Worm (Caenorhabditis elegans) whole organism, L4 larva: Measurements from ENCODE around the gene shl-1.

ENCODE experiments used
- D1046.2 ChIP-seq: fragments of 200-800 bp; sonication (Bioruptor generic); IDR thresholded peaks from 2 replicates; pipeline ENCODE4 v1.3.6; 2022; ENCODE audit warnings: missing genetic modification characterization, missing compliant biosample characterization
- F37D6.2 ChIP-seq: sonication (generic microtip); optimal IDR thresholded peaks from 2 replicates; lab custom pipeline; 2016; ENCODE audit warnings: mild to moderate bottlenecking, missing genetic modification characterization, missing compliant biosample characterization
- F49E8.2 ChIP-seq: sonication (generic microtip); optimal IDR thresholded peaks from 2 replicates; lab custom pipeline; 2016; ENCODE audit warnings: missing compliant biosample characterization, mild to moderate bottlenecking, missing genetic modification characterization, borderline replicate concordance
- Y105C5A.15 ChIP-seq: fragments of 200-800 bp; sonication (Bioruptor generic); IDR thresholded peaks from 2 replicates; pipeline ENCODE4 v1.3.6; 2022; ENCODE audit warnings: missing genetic modification characterization, missing compliant biosample characterization
- Y48G9A.11 ChIP-seq: fragments of 200-800 bp; sonication (Bioruptor generic); IDR thresholded peaks from 2 replicates; pipeline ENCODE4 v1.3.6; 2022; ENCODE audit warnings: missing genetic modification reagents, missing genetic modification characterization, missing compliant biosample characterization
- Y75B8A.6 ChIP-seq: fragments of 200-800 bp; sonication (Bioruptor generic); IDR thresholded peaks from 2 replicates; pipeline ENCODE4 v1.3.6; 2022; ENCODE audit warnings: missing genetic modification reagents, missing genetic modification characterization, missing compliant biosample characterization
- arid-1 ChIP-seq: fragments of 200-800 bp; sonication (Bioruptor generic); conservative IDR thresholded peaks from 2 replicates; pipeline ENCODE4 v1.3.6; 2022; ENCODE audit warnings: missing genetic modification reagents, missing genetic modification characterization, missing compliant biosample characterization
- daf-12 ChIP-seq: fragments of 150-350 bp; optimal IDR thresholded peaks from 2 replicates; lab custom pipeline; 2014; ENCODE audit warnings: missing biosample characterization, missing genetic modification reagents, missing genetic modification characterization
- daf-19 ChIP-seq: fragments of 200-800 bp; sonication (Bioruptor generic); conservative IDR thresholded peaks from 2 replicates; pipeline ENCODE4 v1.3.6; 2022; ENCODE audit warnings: missing genetic modification characterization, missing compliant biosample characterization
- daf-8 ChIP-seq: fragments of 200-800 bp; sonication (Bioruptor generic); IDR thresholded peaks from 2 replicates; pipeline ENCODE4 v1.3.6; 2022; ENCODE audit warnings: missing genetic modification characterization, missing compliant biosample characterization
- dmd-8 ChIP-seq: fragments of 200-800 bp; sonication (Bioruptor generic); IDR thresholded peaks from 2 replicates; pipeline ENCODE4 v1.3.6; 2022; ENCODE audit warnings: missing genetic modification characterization, missing compliant biosample characterization
- egl-43 ChIP-seq: fragments of 200-800 bp; sonication (Bioruptor generic); IDR thresholded peaks from 2 replicates; pipeline ENCODE4 v1.3.6; 2022; ENCODE audit warnings: missing genetic modification reagents, missing genetic modification characterization, missing compliant biosample characterization
- fos-1 ChIP-seq: fragments of 150-350 bp; optimal IDR thresholded peaks from 2 replicates; lab custom pipeline; 2014; ENCODE audit warnings: missing biosample characterization, missing genetic modification characterization
- hif-1 ChIP-seq, 2 experiments: sonication (generic microtip); optimal IDR thresholded peaks; 2 replicates each; lab custom pipeline; 2016 to 2017; ENCODE audit warnings: missing compliant biosample characterization in 2 of 2, missing genetic modification characterization in 2 of 2, missing genetic modification reagents in 2 of 2, missing genotype in 2 of 2, mild to moderate bottlenecking in 1 of 2
- lin-38 ChIP-seq: fragments of 200-800 bp; sonication (Bioruptor generic); IDR thresholded peaks from 2 replicates; pipeline ENCODE4 v1.3.6; 2022; ENCODE audit warnings: missing genetic modification reagents, missing genetic modification characterization, missing compliant biosample characterization
- lsy-2 ChIP-seq, 2 experiments: fragments of 150-350 bp in 1 of 2; sonication (generic microtip) in 1 of 2; optimal IDR thresholded peaks; 2 replicates each; lab custom pipeline; 2014 to 2017; ENCODE audit warnings: missing biosample characterization in 2 of 2, missing genetic modification characterization in 2 of 2
- mep-1 ChIP-seq: fragments of 150-350 bp; sonication (generic microtip); optimal IDR thresholded peaks from 3 replicates; lab custom pipeline; 2014; ENCODE audit warnings: missing biosample characterization, missing genetic modification characterization
- mes-2 ChIP-seq: sonication (generic microtip); optimal IDR thresholded peaks from 2 replicates; lab custom pipeline; 2016; ENCODE audit warnings: missing genotype, mild to moderate bottlenecking, missing genetic modification characterization, missing compliant biosample characterization; ENCODE audit not compliant: poor library complexity, severe bottlenecking
- nhr-102 ChIP-seq: sonication (generic microtip); optimal IDR thresholded peaks from 2 replicates; lab custom pipeline; 2016; ENCODE audit warnings: mild to moderate bottlenecking, missing genetic modification characterization, moderate library complexity, missing compliant biosample characterization
- nhr-111 ChIP-seq: fragments of 200-800 bp; sonication (Bioruptor generic); optimal IDR thresholded peaks from 2 replicates; lab custom pipeline; 2018; ENCODE audit warnings: mild to moderate bottlenecking, missing genetic modification characterization, missing compliant biosample characterization
- nhr-28 ChIP-seq: fragments of 150-350 bp; optimal IDR thresholded peaks from 2 replicates; lab custom pipeline; 2014; ENCODE audit warnings: missing biosample characterization, missing genetic modification characterization
- pha-4 ChIP-seq, 2 experiments: fragments of 150-350 bp in 1 of 2; fragments of 200-800 bp in 1 of 2; sonication (Bioruptor generic) in 1 of 2; IDR thresholded peaks in 1 of 2; optimal IDR thresholded peaks in 1 of 2; 2 replicates each; pipeline versions ENCODE4 v1.3.6 to Lab custom; 2014 to 2022; ENCODE audit warnings: missing genetic modification characterization in 2 of 2, missing genetic modification reagents in 2 of 2, missing biosample characterization in 1 of 2, missing compliant biosample characterization in 1 of 2
- pqm-1 ChIP-seq: sonication (generic microtip); optimal IDR thresholded peaks from 2 replicates; lab custom pipeline; 2017; ENCODE audit warnings: missing biosample characterization, missing genetic modification characterization
- rbr-2 ChIP-seq: sonication (generic microtip); optimal IDR thresholded peaks from 2 replicates; lab custom pipeline; 2016; ENCODE audit warnings: missing genotype, missing genetic modification characterization, missing compliant biosample characterization
- set-16 ChIP-seq: fragments of 200-800 bp; sonication (Bioruptor generic); IDR thresholded peaks from 2 replicates; pipeline ENCODE4 v1.3.6; 2022; ENCODE audit warnings: missing genetic modification reagents, missing genetic modification characterization, missing compliant biosample characterization
- skn-1 ChIP-seq: fragments of 150-350 bp; optimal IDR thresholded peaks from 2 replicates; lab custom pipeline; 2014; ENCODE audit warnings: missing biosample characterization, missing genetic modification characterization
- snpc-1.2 ChIP-seq: fragments of 200-800 bp; sonication (Bioruptor generic); IDR thresholded peaks from 2 replicates; pipeline ENCODE4 v1.3.6; 2022; ENCODE audit warnings: missing genetic modification reagents, missing genetic modification characterization, missing compliant biosample characterization
- tra-1 ChIP-seq: fragments of 200-800 bp; sonication (Bioruptor generic); IDR thresholded peaks from 2 replicates; pipeline ENCODE4 v1.3.6; 2022; ENCODE audit warnings: missing genetic modification reagents, missing genetic modification characterization, missing compliant biosample characterization
- unc-130 ChIP-seq: sonication (generic microtip); optimal IDR thresholded peaks from 2 replicates; lab custom pipeline; 2016; ENCODE audit warnings: missing genetic modification reagents, missing genetic modification characterization, missing compliant biosample characterization
- unc-39 ChIP-seq: sonication (generic microtip); optimal IDR thresholded peaks from 2 replicates; lab custom pipeline; 2017; ENCODE audit warnings: missing biosample characterization, missing genetic modification characterization
- zag-1 ChIP-seq: fragments of 150-350 bp; optimal IDR thresholded peaks from 2 replicates; lab custom pipeline; 2014; ENCODE audit warnings: missing biosample characterization, missing genetic modification characterization
- zip-11 ChIP-seq: fragments of 200-800 bp; sonication (Bioruptor generic); IDR thresholded peaks from 2 replicates; pipeline ENCODE4 v1.3.6; 2022; ENCODE audit warnings: missing genetic modification characterization, missing compliant biosample characterization
- ztf-7 ChIP-seq: fragments of 150-350 bp; optimal IDR thresholded peaks from 2 replicates; lab custom pipeline; 2014; ENCODE audit warnings: missing biosample characterization, missing genetic modification characterization

The shl-1 gene

ce11 chrIV:6423381-6423780 is 39.5 kb upstream of the shl-1 start:
- TF ChIP-seq snpc-1.2 (GFP tag; lab: Robert Waterston, UW) = peak; percentile 92
- peak; percentile 51; the same call in 1 of the 2 replicates for TF ChIP-seq lin-38
- TF ChIP-seq Y48G9A.11 (GFP tag; lab: Robert Waterston, UW) = peak; percentile 62

DNA sequence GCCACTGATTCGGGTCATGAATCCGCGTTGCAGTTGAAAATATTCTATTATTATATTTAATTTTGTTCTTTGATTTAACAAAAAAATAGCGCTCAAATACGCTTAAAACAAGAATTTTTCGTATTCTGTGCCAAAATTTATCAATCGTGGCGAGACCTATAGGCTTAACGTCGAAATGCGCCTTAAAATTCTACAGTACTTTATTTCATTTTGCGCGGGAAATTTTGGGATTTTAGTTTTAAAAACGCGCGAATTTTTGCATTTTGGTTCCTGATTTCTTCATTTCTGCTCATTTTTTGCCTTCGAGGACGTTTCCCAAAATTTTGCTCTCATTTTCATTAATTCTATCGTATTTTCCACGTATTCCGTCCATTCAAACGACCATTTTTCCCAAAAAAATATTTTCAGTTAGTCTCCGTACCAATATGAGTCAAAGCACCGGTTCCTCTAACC is 37.3 kb upstream of the shl-1 start, which contains the start of gene puf-11:
Gene puf-11 (plus strand): TSS at position 403 of the 453 bp plus-strand sequence.
- peak; percentile 91 for TF ChIP-seq snpc-1.2 (GFP tag; lab: Robert Waterston, UW)
- peak; percentile 87 for TF ChIP-seq Y48G9A.11 (GFP tag; lab: Robert Waterston, UW)
- TF ChIP-seq pha-4 (GFP tag; IDR thresholded peaks at IDR 0.05; lab: Robert Waterston, UW) = no peak
- no peak for TF ChIP-seq pha-4 (tag; optimal IDR thresholded peaks at IDR 0.05; lab: Kevin White, UChicago)
- peak; percentile 78 for TF ChIP-seq F49E8.2 (tag; lab: Kevin White, UChicago)
- TF ChIP-seq hif-1 (tag; optimal IDR thresholded peaks at IDR 0.05; lab: Kevin White, UChicago) = no peak
- TF ChIP-seq unc-130 (GFP tag; lab: Kevin White, UChicago) = peak; percentile 80
- peak; percentile 67 for TF ChIP-seq lin-38
- TF ChIP-seq daf-19 (GFP tag; lab: Robert Waterston, UW) = no peak
- no peak for TF ChIP-seq fos-1 (tag; lab: Kevin White, UChicago)
- no peak for TF ChIP-seq egl-43
- TF ChIP-seq F37D6.2 (tag; lab: Kevin White, UChicago) = no peak
- TF ChIP-seq Y75B8A.6 = no peak

- no peak for TF ChIP-seq mep-1 (tag; lab: Kevin White, UChicago)
- TF ChIP-seq unc-39 (tag; lab: Kevin White, UChicago) = no peak
- no peak for TF ChIP-seq nhr-111
- no peak for TF ChIP-seq rbr-2 (tag; lab: Kevin White, UChicago)
- TF ChIP-seq arid-1 = no peak
- TF ChIP-seq set-16 (GFP tag; lab: Robert Waterston, UW) = no peak
- no peak for TF ChIP-seq mes-2 (tag; lab: Kevin White, UChicago)
- no peak for TF ChIP-seq zip-11 (GFP tag; lab: Robert Waterston, UW)
- no peak for TF ChIP-seq D1046.2 (GFP tag; lab: Robert Waterston, UW)
- TF ChIP-seq pqm-1 (tag; lab: Kevin White, UChicago) = no peak
- TF ChIP-seq nhr-28 (tag; lab: Kevin White, UChicago) = no peak
- no peak for TF ChIP-seq tra-1 (GFP tag; lab: Robert Waterston, UW)
- no peak for TF ChIP-seq Y105C5A.15 (GFP tag; lab: Robert Waterston, UW)
- TF ChIP-seq skn-1 (tag; lab: Kevin White, UChicago) = no peak
- no peak for TF ChIP-seq daf-12 (tag; lab: Kevin White, UChicago)
- TF ChIP-seq ztf-7 (tag; lab: Kevin White, UChicago) = no peak
- no peak for TF ChIP-seq daf-8 (GFP tag; lab: Robert Waterston, UW)
- no peak for TF ChIP-seq dmd-8 (GFP tag; lab: Robert Waterston, UW)
- TF ChIP-seq nhr-102 (tag; lab: Kevin White, UChicago) = no peak
- no peak for TF ChIP-seq zag-1 (tag; lab: Kevin White, UChicago)
Measured at ce11 chrIV:6419031-6419582, 35.2 kb upstream of the shl-1 start, which contains the start of the genes Y73B6BL.23 and htp-2. Gene Y73B6BL.23 (minus strand): TSS chrIV:6419081. Gene htp-2 (plus strand): TSS chrIV:6419522.

DNA sequence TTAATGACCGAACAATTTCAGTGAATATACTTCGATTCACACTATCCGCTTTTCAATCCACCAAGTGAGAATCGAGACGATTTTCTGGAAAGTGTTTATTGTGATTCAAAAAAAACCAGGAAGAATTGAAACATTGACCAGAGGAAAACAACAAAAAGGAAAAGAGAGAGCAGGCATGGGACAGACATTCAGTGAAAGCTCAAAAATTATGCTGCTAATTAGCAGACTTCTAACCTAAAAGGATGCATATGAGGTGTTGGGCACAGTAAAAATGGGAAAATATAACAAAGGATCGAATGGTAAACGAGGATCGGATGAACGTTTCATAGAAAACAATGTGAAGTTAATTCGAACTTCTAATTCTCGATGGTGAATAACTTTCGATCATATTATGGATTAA is 33.7 kb upstream of the shl-1 start:
- TF ChIP-seq lsy-2 (tag; optimal IDR thresholded peaks at IDR 0.05; lab: Kevin White, UChicago) = no peak
- peak; percentile 20 for TF ChIP-seq F49E8.2 (tag; lab: Kevin White, UChicago)
